Fruit fly (Drosophila melanogaster): Measurements from ENCODE around the gene Dhc16F.

Dhc16F gene

DNA sequence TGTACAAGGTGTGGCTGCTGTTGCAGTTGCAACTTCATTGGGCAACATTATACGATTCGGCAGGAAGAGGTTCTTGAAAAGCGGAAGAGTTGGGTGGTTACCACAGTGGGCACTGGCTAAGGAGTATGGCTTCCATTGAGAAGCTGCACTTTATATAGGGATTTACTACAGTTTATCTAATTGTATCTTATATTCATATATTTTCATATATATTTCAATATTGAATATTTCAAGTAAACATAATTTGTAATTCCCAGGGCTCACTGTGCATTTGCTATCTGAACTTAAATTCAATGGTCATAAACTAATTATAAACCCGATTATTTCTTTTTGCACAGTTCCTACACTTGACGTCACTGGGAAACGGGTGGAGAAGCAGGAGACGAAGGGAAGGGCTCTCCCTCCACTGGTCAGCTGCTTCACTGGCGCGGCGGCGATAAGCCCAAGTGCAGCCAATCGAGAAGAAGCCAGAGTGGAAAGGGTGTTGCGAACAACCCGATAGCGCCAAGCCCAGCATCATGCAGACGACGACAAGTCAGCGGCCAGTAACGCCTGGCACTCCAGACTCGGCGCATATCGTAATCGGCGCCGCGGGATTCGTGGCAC, 30.6 kb downstream of the Dhc16F start (continued):
- TF ChIP-seq Bgb (GFP tag; IDR thresholded peaks at IDR 0.05; ENCODE audit: partially characterized antibody) (no peak), trem (tag; optimal IDR thresholded peaks at IDR 0.05) (no peak), en (GFP tag; optimal IDR thresholded peaks at IDR 0.05) (no peak), Ssrp (tag; optimal IDR thresholded peaks at IDR 0.05) (peak; percentile 15), tap (tag; optimal IDR thresholded peaks at IDR 0.05) (no peak), CG14710 (tag; optimal IDR thresholded peaks at IDR 0.05) (no peak), org-1 (GFP tag; optimal IDR thresholded peaks at IDR 0.05) (peak; percentile 8), Sin3A (optimal IDR thresholded peaks at IDR 0.05) (no peak), CG2129 (GFP tag; IDR thresholded peaks at IDR 0.05; ENCODE audit: partially characterized antibody) (no peak), Meics (GFP tag; optimal IDR thresholded peaks at IDR 0.05) (peak; percentile 61), sens-2 (GFP tag; IDR thresholded peaks at IDR 0.05) (no peak), CG2199 (GFP tag; IDR thresholded peaks at IDR 0.05) (no peak), sob (GFP tag; IDR thresholded peaks at IDR 0.05) (peak; percentile 56), Bdp1 (GFP tag; optimal IDR thresholded peaks at IDR 0.05) (no peak), Atf-2 (GFP tag; optimal IDR thresholded peaks at IDR 0.05) (no peak), cad (GFP tag; optimal IDR thresholded peaks at IDR 0.05) (no peak), CG1832 (GFP tag; optimal IDR thresholded peaks at IDR 0.05) (no peak), CG1647 (GFP tag; optimal IDR thresholded peaks at IDR 0.05) (no peak), CG1603 (tag; optimal IDR thresholded peaks at IDR 0.05) (no peak), C15 (GFP tag; IDR thresholded peaks at IDR 0.05) (no peak), bigmax (GFP tag; optimal IDR thresholded peaks at IDR 0.05) (no peak), CG31365 (tag; optimal IDR thresholded peaks at IDR 0.05) (no peak), Ets65A (GFP tag) (no peak), rib (GFP tag; IDR thresholded peaks at IDR 0.05) (no peak), Vsx1 (GFP tag; optimal IDR thresholded peaks at IDR 0.05) (no peak), CG2889 (GFP tag; IDR thresholded peaks at IDR 0.05) (peak; percentile 71; the same call in 2 of the 3 replicates), CG15696 (tag; optimal IDR thresholded peaks at IDR 0.05) (no peak), ttk (GFP tag; IDR thresholded peaks at IDR 0.05) (no peak), Mrtf (GFP tag; IDR thresholded peaks at IDR 0.05) (no peak), sens (GFP tag) (no peak), vnd (GFP tag; IDR thresholded peaks at IDR 0.05; ENCODE audit: partially characterized antibody) (no peak), CG17328 (GFP tag; IDR thresholded peaks at IDR 0.05) (0 out of 2 replicates have a peak, but pooled peaks have one; percentile 36), CG12071 (GFP tag; optimal IDR thresholded peaks at IDR 0.05) (no peak), CG10979 (tag; optimal IDR thresholded peaks at IDR 0.05) (no peak), CG12219 (GFP tag; optimal IDR thresholded peaks at IDR 0.05) (no peak), CG2202 (tag; optimal IDR thresholded peaks at IDR 0.05) (no peak), CG13624 (GFP tag; optimal IDR thresholded peaks at IDR 0.05) (no peak), CG14014 (GFP tag; IDR thresholded peaks at IDR 0.05) (no peak), CG6689 (GFP tag; IDR thresholded peaks at IDR 0.05) (no peak), ac (GFP tag; optimal IDR thresholded peaks at IDR 0.05) (no peak), Gug (GFP tag; IDR thresholded peaks at IDR 0.05) (no peak), MTF-1 (GFP tag; optimal IDR thresholded peaks at IDR 0.05; ENCODE audit: borderline replicate concordance) (no peak), CG3995 (GFP tag; optimal IDR thresholded peaks at IDR 0.05) (no peak), Six4 (GFP tag; optimal IDR thresholded peaks at IDR 0.05) (no peak), YL-1 (GFP tag; optimal IDR thresholded peaks at IDR 0.05) (no peak), HmgZ (tag; optimal IDR thresholded peaks at IDR 0.05) (peak; percentile 7), D19A (tag; optimal IDR thresholded peaks at IDR 0.05) (peak; percentile 4), CTCF (GFP tag; optimal IDR thresholded peaks at IDR 0.05) (no peak), B-H1 (GFP tag; IDR thresholded peaks at IDR 0.05) (no peak), E2f1 (GFP tag; IDR thresholded peaks at IDR 0.05) (peak; percentile 8; the same call in 1 of the 2 replicates), tll (GFP tag; optimal IDR thresholded peaks at IDR 0.05) (no peak), CG7786 (GFP tag; optimal IDR thresholded peaks at IDR 0.05) (no peak)
